Worm (Caenorhabditis elegans) whole organism, mixed stage, embryonic: ENCODE measurements around the gene ZK632.11.

ENCODE experiments used
- ceh-43 ChIP-seq: fragments of 200-800 bp; sonication (Bioruptor generic); optimal IDR thresholded peaks from 2 replicates; lab custom pipeline; 2018; ENCODE audit warnings: mild to moderate bottlenecking, missing genetic modification characterization, moderate library complexity, missing compliant biosample characterization
- ceh-83 ChIP-seq: fragments of 200-800 bp; sonication (Bioruptor generic); optimal IDR thresholded peaks from 2 replicates; lab custom pipeline; 2018; ENCODE audit warnings: mild to moderate bottlenecking, missing genetic modification characterization, missing compliant biosample characterization
- lsy-2 ChIP-seq: fragments of 150-350 bp; optimal IDR thresholded peaks from 2 replicates; lab custom pipeline; 2014; ENCODE audit warnings: missing biosample characterization, missing genetic modification characterization
- mep-1 ChIP-seq: fragments of 150-350 bp; optimal IDR thresholded peaks from 2 replicates; lab custom pipeline; 2017; ENCODE audit warnings: missing biosample characterization, missing genetic modification reagents, missing genetic modification characterization, inconsistent platforms
- nhr-237 ChIP-seq: fragments of 150-350 bp; optimal IDR thresholded peaks from 2 replicates; lab custom pipeline; 2014; ENCODE audit warnings: missing biosample characterization, missing genetic modification characterization
- nhr-28 ChIP-seq: fragments of 150-350 bp; optimal IDR thresholded peaks from 2 replicates; lab custom pipeline; 2014; ENCODE audit warnings: missing biosample characterization, missing genetic modification characterization
- sem-2 ChIP-seq: fragments of 200-800 bp; sonication (Bioruptor generic); optimal IDR thresholded peaks from 2 replicates; lab custom pipeline; 2018; ENCODE audit warnings: mild to moderate bottlenecking, missing genetic modification characterization, missing compliant biosample characterization
- unc-120 ChIP-seq: sonication (generic microtip); optimal IDR thresholded peaks from 2 replicates; lab custom pipeline; 2017; ENCODE audit warnings: missing genetic modification characterization, missing compliant biosample characterization; ENCODE audit not compliant: poor library complexity, severe bottlenecking
- unc-39 ChIP-seq: fragments of 150-350 bp; optimal IDR thresholded peaks from 2 replicates; lab custom pipeline; 2014; ENCODE audit warnings: missing biosample characterization, missing genetic modification characterization
- unc-62 ChIP-seq: fragments of 150-350 bp; optimal IDR thresholded peaks from 2 replicates; lab custom pipeline; 2014; ENCODE audit warnings: missing biosample characterization, missing genetic modification reagents, missing genetic modification characterization
- ztf-11 ChIP-seq: fragments of 150-350 bp; optimal IDR thresholded peaks from 2 replicates; lab custom pipeline; 2014; ENCODE audit warnings: missing biosample characterization, missing genetic modification characterization

ce11 chrIII:9853667-9854620, 26.2 kb downstream of the ZK632.11 start:
- TF ChIP-seq nhr-28 (tag; lab: Kevin White, UChicago) (no peak), ceh-83 (GFP tag; lab: Kevin White, UChicago) (no peak), mep-1 (tag; lab: Kevin White, UChicago) (no peak), nhr-237 (no peak), unc-39 (tag; lab: Kevin White, UChicago) (no peak), lsy-2 (no peak), ceh-43 (GFP tag; lab: Kevin White, UChicago) (peak; percentile 75), ztf-11 (tag; lab: Kevin White, UChicago) (no peak), sem-2 (GFP tag; lab: Kevin White, UChicago) (no peak), unc-120 (no peak), unc-62 (GFP tag; lab: Kevin White, UChicago) (no peak)
